Worm (Caenorhabditis elegans) whole organism, midembryonic: ENCODE results near the gene F07F6.7.

Experiments
- T22C8.4 ChIP-seq: fragments of 200-800 bp; sonication (Bioruptor generic); IDR thresholded peaks from 2 replicates; pipeline ENCODE4 v1.3.6; 2022; ENCODE audit warnings: missing genetic modification characterization, missing compliant biosample characterization
- cog-1 ChIP-seq: sonication (generic microtip); optimal IDR thresholded peaks from 2 replicates; lab custom pipeline; 2016; ENCODE audit warnings: missing genetic modification characterization, missing compliant biosample characterization
- flt-1 ChIP-seq: fragments of 200-800 bp; sonication (Bioruptor generic); IDR thresholded peaks from 2 replicates; pipeline ENCODE4 v1.3.6; 2022; ENCODE audit warnings: missing genetic modification characterization, missing compliant biosample characterization
- klf-2 ChIP-seq: fragments of 200-800 bp; sonication (Bioruptor generic); conservative IDR thresholded peaks from 2 replicates; pipeline ENCODE4 v1.3.6; 2022; ENCODE audit warnings: missing genetic modification reagents, missing genetic modification characterization, missing compliant biosample characterization
- med-1 ChIP-seq: sonication (generic microtip); optimal IDR thresholded peaks from 2 replicates; lab custom pipeline; 2017; ENCODE audit warnings: missing genetic modification characterization, mild to moderate bottlenecking, missing compliant biosample characterization, antibody characterized with exemption, missing genetic modification reagents; ENCODE audit not compliant: insufficient read depth
- ref-1 ChIP-seq: fragments of 200-800 bp; sonication (Bioruptor generic); conservative IDR thresholded peaks from 2 replicates; pipeline ENCODE4 v1.3.6; 2022; ENCODE audit warnings: missing genetic modification reagents, missing genetic modification characterization, missing compliant biosample characterization
- tab-1 ChIP-seq: fragments of 200-800 bp; sonication (Bioruptor generic); IDR thresholded peaks from 2 replicates; pipeline ENCODE4 v1.3.6; 2022; ENCODE audit warnings: missing genetic modification characterization, missing compliant biosample characterization
- ztf-23 ChIP-seq: fragments of 200-800 bp; sonication (Bioruptor generic); IDR thresholded peaks from 2 replicates; pipeline ENCODE4 v1.3.6; 2022; ENCODE audit warnings: missing genetic modification reagents, missing genetic modification characterization, missing compliant biosample characterization
- ztf-29 ChIP-seq: fragments of 200-800 bp; sonication (Bioruptor generic); IDR thresholded peaks from 2 replicates; pipeline ENCODE4 v1.3.6; 2022; ENCODE audit warnings: missing genetic modification reagents, missing genetic modification characterization, missing compliant biosample characterization

The F07F6.7 gene

ce11 chrII:5408924-5409323 lies 14.7 kb downstream of the F07F6.7 start, which contains the start of the genes EEED8.12 and EEED8.4:
Gene EEED8.12 (minus strand): TSS chrII:5409024.
Gene EEED8.4 (plus strand): TSS chrII:5409319.
- no peak for TF ChIP-seq tab-1 (GFP tag; lab: Robert Waterston, UW)
- no peak for TF ChIP-seq med-1
- TF ChIP-seq T22C8.4 (GFP tag; lab: Robert Waterston, UW) = no peak
- no peak for TF ChIP-seq cog-1 (tag; lab: Kevin White, UChicago)

ce11 chrII:5407548-5407947 lies 16.1 kb downstream of the F07F6.7 start, which contains the start of gene clec-141:
Gene clec-141 (minus strand): TSS chrII:5407648.
- TF ChIP-seq cog-1 (tag; lab: Kevin White, UChicago) = no peak
- no peak for TF ChIP-seq ztf-29 (GFP tag; lab: Robert Waterston, UW)
- TF ChIP-seq ref-1 (GFP tag; lab: Robert Waterston, UW) = no peak
- no peak for TF ChIP-seq klf-2 (GFP tag; lab: Robert Waterston, UW)
- no peak for TF ChIP-seq T22C8.4 (GFP tag; lab: Robert Waterston, UW)
- no peak for TF ChIP-seq flt-1 (GFP tag; lab: Robert Waterston, UW)
- TF ChIP-seq ztf-23 = no peak
- no peak for TF ChIP-seq med-1
- no peak for TF ChIP-seq tab-1 (GFP tag; lab: Robert Waterston, UW)

ce11 chrII:5399201-5399600 lies 24.5 kb downstream of the F07F6.7 start, which contains the start of gene mog-5:
Gene mog-5 (plus strand): TSS chrII:5399538.
- TF ChIP-seq ztf-23 = peak; percentile 68; the same call in 1 of the 2 replicates
- no peak; the same call in 1 of the 2 replicates for TF ChIP-seq klf-2 (GFP tag; lab: Robert Waterston, UW)
- TF ChIP-seq ztf-29 (GFP tag; lab: Robert Waterston, UW) = peak; percentile 87
- 0 out of 2 replicates have a peak, but pooled peaks have one; percentile 29 for TF ChIP-seq flt-1 (GFP tag; lab: Robert Waterston, UW)
- no peak for TF ChIP-seq T22C8.4 (GFP tag; lab: Robert Waterston, UW)
- TF ChIP-seq tab-1 (GFP tag; lab: Robert Waterston, UW) = 0 out of 2 replicates have a peak, but pooled peaks have one; percentile 58
- no peak for TF ChIP-seq ref-1 (GFP tag; lab: Robert Waterston, UW)
- TF ChIP-seq cog-1 (tag; lab: Kevin White, UChicago) = peak; percentile 8
- TF ChIP-seq med-1 = peak; percentile 64

ce11 chrII:5398779-5399178 lies 24.9 kb downstream of the F07F6.7 start, which contains the start of gene fbxl-3:
Gene fbxl-3 (minus strand): TSS chrII:5398902.
- TF ChIP-seq med-1 (no peak), cog-1 (tag; lab: Kevin White, UChicago) (no peak), ztf-23 (no peak), ztf-29 (GFP tag; lab: Robert Waterston, UW) (no peak), flt-1 (GFP tag; lab: Robert Waterston, UW) (no peak)

- TF ChIP-seq T22C8.4 (GFP tag; lab: Robert Waterston, UW) (no peak), klf-2 (GFP tag; lab: Robert Waterston, UW) (no peak), med-1 (no peak), cog-1 (tag; lab: Kevin White, UChicago) (no peak), flt-1 (GFP tag; lab: Robert Waterston, UW) (no peak), ref-1 (GFP tag; lab: Robert Waterston, UW) (no peak), ztf-29 (GFP tag; lab: Robert Waterston, UW) (no peak), ztf-23 (no peak), tab-1 (GFP tag; lab: Robert Waterston, UW) (no peak)
These were observed 28.1 kb downstream of the F07F6.7 start, which contains the start of gene pink-1 for ce11 chrII:5395594-5395993. Gene pink-1 (minus strand): TSS chrII:5395694.

ce11 chrII:5393090-5393489 lies 30.6 kb downstream of the F07F6.7 start, which contains the start of gene brap-2:
Gene brap-2 (minus strand): TSS chrII:5393190.
- no peak for TF ChIP-seq ztf-23
- no peak for TF ChIP-seq klf-2 (GFP tag; lab: Robert Waterston, UW)
- TF ChIP-seq ztf-29 (GFP tag; lab: Robert Waterston, UW) = no peak
- TF ChIP-seq cog-1 (tag; lab: Kevin White, UChicago) = no peak
- TF ChIP-seq med-1 = no peak
- no peak for TF ChIP-seq ref-1 (GFP tag; lab: Robert Waterston, UW)
- no peak for TF ChIP-seq flt-1 (GFP tag; lab: Robert Waterston, UW)
- TF ChIP-seq tab-1 (GFP tag; lab: Robert Waterston, UW) = no peak
- TF ChIP-seq T22C8.4 (GFP tag; lab: Robert Waterston, UW) = no peak

ce11 chrII:5391447-5391846 lies 32.2 kb downstream of the F07F6.7 start:
- no peak for TF ChIP-seq med-1
- no peak for TF ChIP-seq ztf-23
- TF ChIP-seq klf-2 (GFP tag; lab: Robert Waterston, UW) = no peak

- no peak for TF ChIP-seq med-1
- TF ChIP-seq ztf-29 (GFP tag; lab: Robert Waterston, UW) = no peak
- TF ChIP-seq flt-1 (GFP tag; lab: Robert Waterston, UW) = peak; percentile 83
- peak; percentile 46 for TF ChIP-seq cog-1 (tag; lab: Kevin White, UChicago)
- TF ChIP-seq T22C8.4 (GFP tag; lab: Robert Waterston, UW) = 0 out of 2 replicates have a peak, but pooled peaks have one; percentile 10
- TF ChIP-seq ztf-23 = peak; percentile 73
- TF ChIP-seq ref-1 (GFP tag; lab: Robert Waterston, UW) = no peak
- TF ChIP-seq klf-2 (GFP tag; lab: Robert Waterston, UW) = no peak
- 0 out of 2 replicates have a peak, but pooled peaks have one; percentile 39 for TF ChIP-seq tab-1 (GFP tag; lab: Robert Waterston, UW)
These were observed 33.8 kb downstream of the F07F6.7 start, which contains the start of gene ndx-6 for ce11 chrII:5389831-5390323. Gene ndx-6 (minus strand): TSS chrII:5389881.

ce11 chrII:5388786-5389421 lies 34.8 kb downstream of the F07F6.7 start, which contains the start of gene rsp-4:
Gene rsp-4 (minus strand): TSS chrII:5388836.
- TF ChIP-seq flt-1 (GFP tag; lab: Robert Waterston, UW) = no peak
- no peak for TF ChIP-seq tab-1 (GFP tag; lab: Robert Waterston, UW)
- TF ChIP-seq ztf-29 (GFP tag; lab: Robert Waterston, UW) = no peak
- TF ChIP-seq med-1 = no peak
- no peak for TF ChIP-seq cog-1 (tag; lab: Kevin White, UChicago)
- no peak for TF ChIP-seq klf-2 (GFP tag; lab: Robert Waterston, UW)
- no peak for TF ChIP-seq ref-1 (GFP tag; lab: Robert Waterston, UW)
- TF ChIP-seq ztf-23 = no peak
- TF ChIP-seq T22C8.4 (GFP tag; lab: Robert Waterston, UW) = no peak
